Fruit fly (Drosophila melanogaster) Kc167 (cell line): ENCODE data around the gene Rpt6R.

Experiments
- Myc ChIP-seq: fragments of >200 bp; optimal IDR thresholded peaks from 2 replicates; lab custom pipeline; 2017; ENCODE audit warnings: missing external identifiers
- Sin3A ChIP-seq: fragments of >200 bp; optimal IDR thresholded peaks from 2 replicates; lab custom pipeline; 2018; ENCODE audit warnings: missing external identifiers
- h ChIP-seq: fragments of >200 bp; optimal IDR thresholded peaks from 3 replicates; lab custom pipeline; 2018; ENCODE audit warnings: missing external identifiers
- insv ChIP-seq: fragments of >200 bp; optimal IDR thresholded peaks from 3 replicates; lab custom pipeline; 2018; ENCODE audit warnings: missing external identifiers
- psq ChIP-seq: fragments of >200 bp; optimal IDR thresholded peaks from 2 replicates; lab custom pipeline; 2017; ENCODE audit warnings: missing external identifiers
- ttk ChIP-seq: sonication (Bioruptor generic); optimal IDR thresholded peaks from 2 replicates; lab custom pipeline; 2017; ENCODE audit warnings: missing external identifiers

The Rpt6R gene

dm6 chr3R:30583542-30583941 is at the start of gene Rpt6R:
Gene Rpt6R (minus strand): TSS chr3R:30583697.
- TF ChIP-seq Myc (lab: Kevin White, UChicago) (no peak), h (lab: Kevin White, UChicago) (no peak), insv (no peak)

DNA sequence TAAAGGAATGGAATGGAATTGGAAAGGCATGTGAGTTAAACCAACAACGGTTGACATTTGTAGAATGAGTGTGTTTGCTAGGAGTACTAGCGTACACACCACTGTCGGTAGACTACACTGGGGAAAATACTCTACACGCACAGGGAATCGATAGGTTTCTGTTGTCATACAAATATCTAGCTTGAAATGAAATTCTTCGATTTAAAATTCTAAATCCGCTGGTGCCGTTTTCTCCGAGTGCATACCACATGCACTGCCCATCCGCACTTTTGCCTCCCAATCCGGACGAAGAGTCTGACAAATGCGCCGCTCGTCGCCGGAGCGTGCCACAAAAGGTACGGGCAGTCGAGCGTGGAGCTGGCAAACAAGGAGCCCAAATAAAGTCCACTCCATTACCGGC is 45.4 kb upstream of the Rpt6R start, which contains the start of gene CG2267:
CG2267 (minus strand) TSS at position 101 of the 400 bp plus-strand sequence.
- TF ChIP-seq Sin3A (lab: Kevin White, UChicago) (no peak), insv (no peak), Myc (lab: Kevin White, UChicago) (no peak), psq (no peak), h (lab: Kevin White, UChicago) (no peak), ttk (lab: Kevin White, UChicago) (no peak)

- TF ChIP-seq Myc (lab: Kevin White, UChicago): no peak
- TF ChIP-seq psq: no peak
- no peak for TF ChIP-seq insv
- no peak for TF ChIP-seq Sin3A (lab: Kevin White, UChicago)
- no peak for TF ChIP-seq h (lab: Kevin White, UChicago)
These were observed 38.3 kb upstream of the Rpt6R start, which contains the start of gene CG44954 for dm6 chr3R:30621806-30622205. Gene CG44954 (minus strand): TSS chr3R:30621906.

- no peak for TF ChIP-seq Sin3A (lab: Kevin White, UChicago)
- no peak for TF ChIP-seq ttk (lab: Kevin White, UChicago)
- no peak for TF ChIP-seq insv
- no peak for TF ChIP-seq Myc (lab: Kevin White, UChicago)
- TF ChIP-seq h (lab: Kevin White, UChicago): no peak
- no peak for TF ChIP-seq psq
These were observed 34.0 kb upstream of the Rpt6R start for dm6 chr3R:30617457-30617856.

DNA sequence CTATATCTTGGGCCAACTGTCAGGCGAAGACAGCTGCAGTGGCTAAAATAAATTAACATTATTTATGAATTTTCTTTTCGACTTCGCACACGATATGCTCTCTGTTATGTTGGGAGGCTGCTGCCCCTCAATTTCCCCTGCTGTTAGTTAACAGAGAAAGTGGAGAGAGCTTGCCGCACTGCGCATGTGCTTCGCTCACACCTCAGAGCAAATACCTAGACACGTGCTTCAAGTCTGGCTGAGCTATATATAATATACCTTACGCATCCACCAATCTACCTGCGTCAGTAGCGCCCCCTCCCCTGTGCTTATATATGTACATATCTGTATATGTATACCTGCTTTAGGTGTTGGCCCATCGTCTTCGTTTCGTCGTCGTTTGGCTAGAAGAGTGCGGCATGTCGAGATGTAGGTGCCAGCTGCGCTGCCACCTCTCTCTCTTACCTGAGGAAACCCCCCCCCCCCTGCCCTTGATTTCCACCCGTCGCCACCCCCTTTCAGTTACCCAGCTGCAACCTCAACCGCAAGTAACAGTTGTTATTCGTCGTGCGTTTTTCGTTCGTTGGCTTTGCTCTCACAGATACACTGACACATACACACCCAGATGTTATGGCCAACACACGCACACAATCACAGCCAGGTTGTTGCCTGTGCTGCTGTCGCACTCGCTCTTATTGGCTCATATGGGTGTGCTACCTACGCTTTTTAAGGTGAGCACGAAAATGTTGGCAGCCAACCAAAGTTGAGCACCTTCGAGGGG is 32.8 kb upstream of the Rpt6R start:
- TF ChIP-seq insv (no peak), Myc (lab: Kevin White, UChicago) (no peak), psq (no peak), ttk (lab: Kevin White, UChicago) (no peak), h (lab: Kevin White, UChicago) (no peak), Sin3A (lab: Kevin White, UChicago) (no peak)

dm6 chr3R:30605889-30606288 is 22.4 kb upstream of the Rpt6R start, which contains the start of gene CG31016:
Gene CG31016 (plus strand): TSS chr3R:30606189.
- TF ChIP-seq Myc (lab: Kevin White, UChicago) (no peak), Sin3A (lab: Kevin White, UChicago) (no peak), insv (no peak), h (lab: Kevin White, UChicago) (no peak), psq (no peak), ttk (lab: Kevin White, UChicago) (no peak)

- TF ChIP-seq psq (no peak), ttk (lab: Kevin White, UChicago) (no peak), h (lab: Kevin White, UChicago) (no peak), Sin3A (lab: Kevin White, UChicago) (no peak), insv (no peak), Myc (lab: Kevin White, UChicago) (no peak)
These were observed 20.4 kb upstream of the Rpt6R start, which contains the start of gene PH4alphaNE3 for dm6 chr3R:30603881-30604280. Gene PH4alphaNE3 (plus strand): TSS chr3R:30604181.

DNA sequence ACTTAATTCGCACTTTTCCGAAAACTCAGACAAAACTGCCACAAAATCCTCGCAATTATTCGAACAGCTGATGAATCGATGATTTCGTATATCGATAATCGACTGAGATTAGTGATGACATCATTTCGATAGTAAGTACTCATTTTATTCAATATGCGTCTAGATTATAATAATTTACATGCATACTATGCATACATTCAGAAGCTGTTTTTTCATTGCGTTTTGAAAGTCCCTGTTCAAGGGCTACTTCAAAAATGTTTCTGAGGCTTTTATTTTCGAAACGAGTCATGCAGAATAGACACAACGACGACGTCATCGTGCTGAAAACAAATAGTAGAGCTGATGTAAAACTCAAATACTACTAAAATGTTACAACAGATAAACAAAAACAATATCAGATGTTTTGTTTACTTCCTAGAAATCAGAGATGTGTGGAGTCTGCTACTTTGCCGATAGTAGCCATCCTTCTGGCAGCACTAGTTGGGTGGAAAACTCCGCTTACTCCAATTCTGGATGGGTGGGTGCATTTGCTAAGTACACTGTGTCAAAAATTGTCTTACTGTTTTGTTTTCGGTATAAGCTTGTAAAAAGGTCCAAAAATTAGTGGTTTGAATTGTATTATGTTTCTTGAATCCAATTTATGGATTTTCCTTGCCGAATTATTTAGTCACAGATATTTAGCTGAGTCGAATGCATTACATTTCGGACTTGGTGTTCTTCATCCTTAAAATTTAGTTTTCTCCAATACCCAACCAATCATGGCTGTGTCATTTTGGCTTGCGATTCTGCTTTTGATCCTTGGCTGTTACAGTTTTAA is 18.2 kb upstream of the Rpt6R start, which contains the start of the genes CG2246 and CG31021:
CG2246 (minus strand) TSS at position 50 of the 817 bp plus-strand sequence.
CG31021 (plus strand) TSS at position 767 of the 817 bp plus-strand sequence.
- no peak for TF ChIP-seq h (lab: Kevin White, UChicago)
- TF ChIP-seq psq: no peak
- TF ChIP-seq ttk (lab: Kevin White, UChicago): no peak
- TF ChIP-seq insv: no peak
- no peak for TF ChIP-seq Sin3A (lab: Kevin White, UChicago)
- no peak for TF ChIP-seq Myc (lab: Kevin White, UChicago)

DNA sequence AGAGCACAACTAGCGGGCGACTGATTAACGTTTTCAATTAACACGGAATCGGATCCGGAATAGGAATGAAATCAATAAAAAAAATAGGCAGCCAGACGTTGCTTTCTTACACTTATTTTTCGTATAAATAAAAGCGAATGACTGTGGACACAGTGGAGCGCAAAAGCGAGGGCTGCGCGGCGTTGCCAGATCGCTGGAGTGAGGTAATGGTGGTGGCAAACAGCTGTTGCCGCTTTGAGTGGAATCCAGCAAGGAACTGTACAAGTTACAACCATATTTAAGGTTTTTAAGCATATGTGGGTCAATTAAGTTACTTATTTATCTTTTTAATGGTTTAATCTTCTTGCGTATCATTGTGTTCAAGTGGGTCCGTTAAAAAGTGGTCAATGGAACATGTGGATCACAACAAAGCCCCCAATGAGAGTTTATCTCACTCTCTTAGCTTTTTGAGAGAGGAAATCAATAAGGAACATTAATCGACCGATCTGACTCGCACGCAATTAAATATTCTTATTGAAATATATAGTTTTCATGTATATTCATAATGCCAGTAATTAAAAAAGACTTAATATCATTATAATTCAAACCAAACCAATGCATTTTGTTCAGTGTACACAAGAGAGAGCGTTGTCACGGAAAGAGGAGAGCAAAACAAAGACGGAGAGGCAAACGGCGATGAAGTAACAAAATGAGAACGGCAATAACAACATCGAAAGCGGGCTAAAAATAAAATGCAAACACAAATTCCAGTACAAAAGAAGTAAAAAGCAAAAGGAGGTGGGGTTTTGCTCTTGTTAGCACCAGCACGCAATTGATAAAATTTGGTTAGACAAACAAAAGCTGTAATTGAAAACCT is 16.9 kb upstream of the Rpt6R start:
- TF ChIP-seq psq (peak; percentile 67), insv (no peak)

- no peak for TF ChIP-seq h (lab: Kevin White, UChicago)
- TF ChIP-seq insv: no peak
- no peak for TF ChIP-seq Myc (lab: Kevin White, UChicago)
- TF ChIP-seq ttk (lab: Kevin White, UChicago): no peak
- TF ChIP-seq psq: no peak
- no peak for TF ChIP-seq Sin3A (lab: Kevin White, UChicago)
These were observed 16.0 kb upstream of the Rpt6R start for dm6 chr3R:30599404-30599980.

dm6 chr3R:30596704-30597103 is 13.2 kb upstream of the Rpt6R start, which contains the start of gene CG31019:
Gene CG31019 (plus strand): TSS chr3R:30597004.
- TF ChIP-seq h (lab: Kevin White, UChicago): no peak
- TF ChIP-seq psq: no peak
- TF ChIP-seq ttk (lab: Kevin White, UChicago): no peak
- no peak for TF ChIP-seq insv
- no peak for TF ChIP-seq Myc (lab: Kevin White, UChicago)
- TF ChIP-seq Sin3A (lab: Kevin White, UChicago): no peak
